Fruit fly (Drosophila melanogaster) whole organism: ENCODE measurements around the gene CG34244.

Experiments
- CG8478 ChIP-seq: fragments of >200 bp; optimal IDR thresholded peaks from 2 replicates; lab custom pipeline; 2018; ENCODE audit warnings: inconsistent platforms
- pan ChIP-seq: fragments of >200 bp; optimal IDR thresholded peaks from 2 replicates; lab custom pipeline; 2017
- psq ChIP-seq: fragments of >200 bp; optimal IDR thresholded peaks from 2 replicates; lab custom pipeline; 2017
- usp ChIP-seq: fragments of >200 bp; optimal IDR thresholded peaks from 2 replicates; lab custom pipeline; 2017; ENCODE audit warnings: missing biosample characterization, missing genetic modification characterization, mixed read lengths

dm6 chr3L:14272109-14273070 lies 36.6 kb upstream of the CG34244 start:
- no peak for TF ChIP-seq CG8478 (lab: Kevin White, UChicago)
- TF ChIP-seq usp (GFP tag; lab: Kevin White, UChicago): no peak
- TF ChIP-seq psq: no peak
- no peak for TF ChIP-seq pan (lab: Kevin White, UChicago)
